Worm (Caenorhabditis elegans) whole organism, young adult: ENCODE measurements around the gene Y116F11B.7.

Source experiments
- Y95B8A.8 ChIP-seq: fragments of 200-800 bp; sonication (Bioruptor generic); IDR thresholded peaks from 2 replicates; pipeline ENCODE4 v1.3.6; 2022; ENCODE audit warnings: missing genetic modification reagents, missing genetic modification characterization, missing compliant biosample characterization
- ZK185.1 ChIP-seq: sonication (generic microtip); optimal IDR thresholded peaks from 2 replicates; lab custom pipeline; 2016; ENCODE audit warnings: mild to moderate bottlenecking, missing genetic modification characterization, missing compliant biosample characterization; ENCODE audit not compliant: poor library complexity, severe bottlenecking
- atf-7 ChIP-seq: sonication (generic microtip); optimal IDR thresholded peaks from 2 replicates; lab custom pipeline; 2017; ENCODE audit warnings: mild to moderate bottlenecking, missing genetic modification characterization, missing compliant biosample characterization
- cebp-2 ChIP-seq: fragments of 200-800 bp; sonication (Bioruptor generic); IDR thresholded peaks from 2 replicates; pipeline ENCODE4 v1.3.6; 2022; ENCODE audit warnings: missing genetic modification characterization, missing compliant biosample characterization
- ceh-79 ChIP-seq: sonication (generic microtip); optimal IDR thresholded peaks from 2 replicates; lab custom pipeline; 2017; ENCODE audit warnings: mild to moderate bottlenecking, missing genetic modification characterization, missing compliant biosample characterization
- dox-1 ChIP-seq: fragments of 200-800 bp; sonication (Bioruptor generic); IDR thresholded peaks from 2 replicates; pipeline ENCODE4 v1.3.6; 2022; ENCODE audit warnings: missing genetic modification reagents, missing genetic modification characterization, missing compliant biosample characterization
- hmg-20 ChIP-seq: fragments of 200-800 bp; sonication (Bioruptor generic); IDR thresholded peaks from 2 replicates; pipeline ENCODE4 v1.3.6; 2022; ENCODE audit warnings: missing genetic modification reagents, missing genetic modification characterization, missing compliant biosample characterization
- hrde-1 ChIP-seq: sonication (generic microtip); optimal IDR thresholded peaks from 2 replicates; lab custom pipeline; 2016; ENCODE audit warnings: missing genetic modification characterization, mild to moderate bottlenecking, missing compliant biosample characterization, moderate library complexity, missing genotype, missing genetic modification reagents, borderline replicate concordance
- let-607 ChIP-seq, 2 experiments: fragments of 200-800 bp in 1 of 2; sonication (Bioruptor generic) in 1 of 2; sonication (generic microtip) in 1 of 2; optimal IDR thresholded peaks; 2 replicates each; lab custom pipeline; 2016 to 2018; ENCODE audit warnings: mild to moderate bottlenecking in 2 of 2, missing compliant biosample characterization in 2 of 2, missing genetic modification characterization in 2 of 2, moderate library complexity in 2 of 2, missing genotype in 1 of 2
- nhr-27 ChIP-seq: fragments of 200-800 bp; sonication (Bioruptor generic); optimal IDR thresholded peaks from 2 replicates; lab custom pipeline; 2018; ENCODE audit warnings: mild to moderate bottlenecking, missing genetic modification characterization, moderate library complexity, missing compliant biosample characterization
- nhr-80 ChIP-seq: sonication (generic microtip); optimal IDR thresholded peaks from 2 replicates; lab custom pipeline; 2016; ENCODE audit warnings: missing genetic modification characterization, missing compliant biosample characterization
- nhr-90 ChIP-seq: sonication (generic microtip); optimal IDR thresholded peaks from 2 replicates; lab custom pipeline; 2016; ENCODE audit warnings: missing genotype, mild to moderate bottlenecking, missing genetic modification characterization, missing compliant biosample characterization
- rcor-1 ChIP-seq: fragments of 200-800 bp; sonication (Bioruptor generic); IDR thresholded peaks from 2 replicates; pipeline ENCODE4 v1.3.6; 2022; ENCODE audit warnings: missing genetic modification reagents, missing genetic modification characterization, missing compliant biosample characterization
- sdz-38 ChIP-seq: sonication (generic microtip); optimal IDR thresholded peaks from 2 replicates; lab custom pipeline; 2016; ENCODE audit warnings: missing genotype, missing genetic modification characterization, missing compliant biosample characterization
- tlf-1 ChIP-seq: fragments of 200-800 bp; sonication (Bioruptor generic); optimal IDR thresholded peaks from 2 replicates; lab custom pipeline; 2018; ENCODE audit warnings: mild to moderate bottlenecking, missing genetic modification characterization, missing compliant biosample characterization
- ztf-28 ChIP-seq: fragments of 200-800 bp; sonication (Bioruptor generic); IDR thresholded peaks from 2 replicates; pipeline ENCODE4 v1.3.6; 2022; ENCODE audit warnings: missing genetic modification reagents, missing genetic modification characterization, missing compliant biosample characterization

The Y116F11B.7 gene

ce11 chrV:19899167-19899566 is 51.1 kb downstream of the Y116F11B.7 start, which contains the start of gene Y116F11B.14:
Gene Y116F11B.14 (plus strand): TSS chrV:19899467.
- TF ChIP-seq tlf-1 (no peak), sdz-38 (tag; lab: Kevin White, UChicago) (no peak), nhr-90 (tag; lab: Kevin White, UChicago) (no peak), dox-1 (GFP tag; lab: Robert Waterston, UW) (no peak), rcor-1 (GFP tag; lab: Robert Waterston, UW) (no peak), cebp-2 (GFP tag; lab: Robert Waterston, UW) (no peak), ztf-28 (no peak), let-607 (tag; optimal IDR thresholded peaks at IDR 0.05; lab: Kevin White, UChicago) (no peak), nhr-27 (no peak), nhr-80 (tag; lab: Kevin White, UChicago) (no peak), Y95B8A.8 (no peak), ZK185.1 (tag; lab: Kevin White, UChicago) (no peak), atf-7 (tag; lab: Kevin White, UChicago) (no peak)
- TF ChIP-seq, all 124 proteins: peak for 0

- TF ChIP-seq nhr-80 (tag; lab: Kevin White, UChicago) (no peak), ceh-79 (tag; lab: Kevin White, UChicago) (no peak)
- TF ChIP-seq, all 124 proteins: peak for 0
Observed at ce11 chrV:19901826-19902225, 53.7 kb downstream of the Y116F11B.7 start.

- TF ChIP-seq hmg-20 (GFP tag; lab: Robert Waterston, UW) (no peak), hrde-1 (tag; lab: Kevin White, UChicago) (no peak)
Observed at ce11 chrV:19904790-19905189, 56.7 kb downstream of the Y116F11B.7 start.
